Fruit fly (Drosophila melanogaster): Measurements from ENCODE around the gene CG5509.

DNA sequence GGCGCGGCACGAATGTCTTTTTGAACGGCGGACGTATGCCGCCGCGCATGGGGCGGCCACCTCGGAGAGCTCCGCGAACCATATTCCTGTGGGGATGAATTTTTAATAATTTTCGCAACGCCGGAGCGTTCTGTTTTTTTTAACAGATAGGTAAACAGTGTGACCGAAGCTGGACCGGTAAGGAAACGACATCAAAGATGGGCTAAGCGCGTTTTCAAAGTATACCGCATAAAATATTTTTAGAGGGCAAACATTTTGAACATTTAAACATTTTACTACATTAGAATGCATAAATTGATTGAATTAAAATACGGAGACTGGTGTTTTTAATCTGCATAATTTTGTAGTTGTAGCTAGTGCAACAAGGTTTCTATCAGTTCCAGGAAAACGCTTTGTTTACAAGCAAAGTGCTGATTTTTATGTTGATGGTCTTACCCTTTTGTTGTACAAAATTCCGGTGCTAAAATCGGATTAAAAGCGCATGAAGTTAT is 23.1 kb upstream of the CG5509 start, which contains the start of the genes CG5641 and CG5245:
- TF ChIP-seq usp (GFP tag; optimal IDR thresholded peaks at IDR 0.05): no peak
- TF ChIP-seq pan (optimal IDR thresholded peaks at IDR 0.05): no peak
- no peak for TF ChIP-seq jim (GFP tag; optimal IDR thresholded peaks at IDR 0.05)
- no peak for TF ChIP-seq lola (GFP tag; optimal IDR thresholded peaks at IDR 0.05)
- no peak for TF ChIP-seq fru (GFP tag; optimal IDR thresholded peaks at IDR 0.05)
- no peak for TF ChIP-seq GATAd (GFP tag; optimal IDR thresholded peaks at IDR 0.05)
- no peak for TF ChIP-seq Hr83 (GFP tag; optimal IDR thresholded peaks at IDR 0.05; ENCODE audit: poor library complexity, severe bottlenecking)
- TF ChIP-seq dl (GFP tag; optimal IDR thresholded peaks at IDR 0.05; ENCODE audit: insufficient read depth in 1 of 2, partially characterized antibody in 2 of 2): no peak
- no peak for TF ChIP-seq Sp1 (GFP tag; optimal IDR thresholded peaks at IDR 0.05)
- no peak for TF ChIP-seq Jra (GFP tag; optimal IDR thresholded peaks at IDR 0.05)
- TF ChIP-seq psq (GFP tag; optimal IDR thresholded peaks at IDR 0.05): no peak
- TF ChIP-seq br (GFP tag; optimal IDR thresholded peaks at IDR 0.05): no peak
- no peak for TF ChIP-seq Hnf4 (GFP tag; optimal IDR thresholded peaks at IDR 0.05)
